Fruit fly (Drosophila melanogaster): ENCODE data around the gene NijA.
A peak's percentile ranks its signal among the peaks of the same experiment; 100 is the strongest.

NijA gene

DNA sequence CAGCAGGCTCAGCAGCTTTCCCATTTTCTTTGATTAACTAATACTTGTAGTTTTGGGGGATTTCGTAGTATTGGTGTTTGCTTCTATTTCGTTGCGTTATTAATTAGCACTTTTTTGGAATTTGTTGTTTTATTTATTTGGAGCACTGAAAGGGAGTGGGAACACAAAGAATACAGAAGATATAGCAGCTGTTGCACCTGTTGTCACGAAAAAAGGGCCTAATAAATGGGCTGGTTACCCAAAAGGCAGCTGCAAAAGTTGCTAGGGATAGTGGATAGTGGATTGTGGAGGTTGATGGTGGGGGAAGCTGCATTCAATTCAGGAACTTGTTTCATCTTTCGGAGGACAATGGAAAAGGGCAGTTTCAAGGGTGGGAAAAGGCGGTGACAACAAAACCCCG, 37.2 kb downstream of the NijA start (continued):
- TF ChIP-seq zfh1 (GFP tag; IDR thresholded peaks at IDR 0.05): peak; percentile 5; the same call in 1 of the 3 replicates
- no peak for TF ChIP-seq pum (GFP tag; optimal IDR thresholded peaks at IDR 0.05)
- 0 out of 2 replicates have a peak, but pooled peaks have one; percentile 11 for TF ChIP-seq Nf-YA (GFP tag; IDR thresholded peaks at IDR 0.05)
- TF ChIP-seq CG8478 (optimal IDR thresholded peaks at IDR 0.05): no peak
- no peak for TF ChIP-seq Oaz (GFP tag; IDR thresholded peaks at IDR 0.05)
- TF ChIP-seq ac (GFP tag; optimal IDR thresholded peaks at IDR 0.05): peak; percentile 91
- TF ChIP-seq CG14441 (GFP tag; IDR thresholded peaks at IDR 0.05): no peak
- no peak for TF ChIP-seq HLHmδ (GFP tag; optimal IDR thresholded peaks at IDR 0.05)
- no peak for TF ChIP-seq lab (GFP tag; optimal IDR thresholded peaks at IDR 0.05)
- TF ChIP-seq Camta (GFP tag; optimal IDR thresholded peaks at IDR 0.05): no peak
- no peak for TF ChIP-seq Rfx (GFP tag; IDR thresholded peaks at IDR 0.05)
- TF ChIP-seq fd102C (GFP tag; optimal IDR thresholded peaks at IDR 0.05): no peak
- TF ChIP-seq unpg (GFP tag; optimal IDR thresholded peaks at IDR 0.05): no peak
- TF ChIP-seq salm (tag; optimal IDR thresholded peaks at IDR 0.05): no peak
- TF ChIP-seq CG7745 (tag; optimal IDR thresholded peaks at IDR 0.05): no peak
- TF ChIP-seq sens (GFP tag): peak; percentile 19
- 0 out of 3 replicates have a peak, but pooled peaks have one; percentile 7 for TF ChIP-seq CG17361 (GFP tag; IDR thresholded peaks at IDR 0.05)
- TF ChIP-seq lov (optimal IDR thresholded peaks at IDR 0.05): no peak
- no peak for TF ChIP-seq lov (GFP tag; IDR thresholded peaks at IDR 0.05)
- no peak for TF ChIP-seq Myb (GFP tag; optimal IDR thresholded peaks at IDR 0.05)
- TF ChIP-seq Stat92E (GFP tag; optimal IDR thresholded peaks at IDR 0.05): no peak
- no peak for TF ChIP-seq Doc3 (GFP tag; IDR thresholded peaks at IDR 0.05; ENCODE audit: partially characterized antibody)
- no peak for TF ChIP-seq CG11247 (GFP tag; IDR thresholded peaks at IDR 0.05)
- no peak for TF ChIP-seq CG12299 (tag; optimal IDR thresholded peaks at IDR 0.05)

dm6 chr3L:10658362-10659127, 38.1 kb downstream of the NijA start:
- TF ChIP-seq sug (tag; optimal IDR thresholded peaks at IDR 0.05): peak; percentile 21
- TF ChIP-seq Dip3 (GFP tag; optimal IDR thresholded peaks at IDR 0.05): no peak
- TF ChIP-seq CG32532 (GFP tag; IDR thresholded peaks at IDR 0.05): no peak
- TF ChIP-seq Trl (optimal IDR thresholded peaks at IDR 0.05): peak; percentile 56 to 73
- TF ChIP-seq Trl (GFP tag; optimal IDR thresholded peaks at IDR 0.05): no peak
- no peak for TF ChIP-seq ac (GFP tag; optimal IDR thresholded peaks at IDR 0.05)
- 0 out of 4 replicates have a peak, but pooled peaks have one; percentile 43 for TF ChIP-seq chinmo (GFP tag; IDR thresholded peaks at IDR 0.05; ENCODE audit: partially characterized antibody)
- TF ChIP-seq eve (GFP tag; optimal IDR thresholded peaks at IDR 0.05): no peak
- no peak for TF ChIP-seq crc (GFP tag; optimal IDR thresholded peaks at IDR 0.05)
- no peak for TF ChIP-seq CG1602 (GFP tag; optimal IDR thresholded peaks at IDR 0.05)
- no peak for TF ChIP-seq CG10209 (GFP tag; optimal IDR thresholded peaks at IDR 0.05)
- no peak for TF ChIP-seq Dip2 (GFP tag; IDR thresholded peaks at IDR 0.05)
- no peak for TF ChIP-seq mld (GFP tag; IDR thresholded peaks at IDR 0.05; ENCODE audit: partially characterized antibody)
- TF ChIP-seq cwo (GFP tag; optimal IDR thresholded peaks at IDR 0.05): peak; percentile 68

- no peak for TF ChIP-seq CG34376 (GFP tag; optimal IDR thresholded peaks at IDR 0.05)
- peak; percentile 11; the same call in 1 of the 2 replicates for TF ChIP-seq crol (GFP tag; IDR thresholded peaks at IDR 0.05)
- TF ChIP-seq Ets65A (GFP tag): peak; percentile 80
- TF ChIP-seq Elba2 (GFP tag; optimal IDR thresholded peaks at IDR 0.05): no peak
- TF ChIP-seq Bgb (GFP tag; IDR thresholded peaks at IDR 0.05; ENCODE audit: partially characterized antibody): 0 out of 2 replicates have a peak, but pooled peaks have one; percentile 14
- TF ChIP-seq CG43689 (GFP tag; IDR thresholded peaks at IDR 0.05): 0 out of 2 replicates have a peak, but pooled peaks have one; percentile 9
- TF ChIP-seq shn (GFP tag; optimal IDR thresholded peaks at IDR 0.05): no peak
Observed at dm6 chr3L:10657311-10657710, 39.4 kb downstream of the NijA start.
